Worm (Caenorhabditis elegans): ENCODE measurements around the gene F59E12.3.

The F59E12.3 gene

ce11 chrII:5593377-5593932, 44.7 kb upstream of the F59E12.3 start, which contains the start of gene cdc-14:
Gene cdc-14, minus strand, starts transcription at chrII:5593427.
- TF ChIP-seq T26A5.8 (tag; optimal IDR thresholded peaks at IDR 0.05) (no peak), somi-1 (GFP tag; optimal IDR thresholded peaks at IDR 0.05) (peak; percentile 57), snpc-1.3 (tag; optimal IDR thresholded peaks at IDR 0.05; ENCODE audit: insufficient read depth) (no peak), cebp-1 (GFP tag; IDR thresholded peaks at IDR 0.05) (no peak), cebp-1 (tag; optimal IDR thresholded peaks at IDR 0.05) (peak; percentile 76), egrh-3 (GFP tag; IDR thresholded peaks at IDR 0.05) (no peak), aptf-2 (GFP tag; conservative IDR thresholded peaks at IDR 0.05) (no peak), akir-1 (GFP tag; optimal IDR thresholded peaks at IDR 0.05) (peak; percentile 34), attf-6 (GFP tag; IDR thresholded peaks at IDR 0.05) (no peak), ceh-27 (GFP tag; optimal IDR thresholded peaks at IDR 0.05) (peak; percentile 46), chd-7 (tag; optimal IDR thresholded peaks at IDR 0.05) (peak; percentile 11), nfya-2 (GFP tag; IDR thresholded peaks at IDR 0.05) (no peak), mcd-1 (GFP tag; IDR thresholded peaks at IDR 0.05) (peak; percentile 74), him-1 (tag; optimal IDR thresholded peaks at IDR 0.05) (no peak), lin-40 (tag; optimal IDR thresholded peaks at IDR 0.05) (peak; percentile 24), ztf-28 (GFP tag; IDR thresholded peaks at IDR 0.05) (no peak), hmg-1.2 (GFP tag; IDR thresholded peaks at IDR 0.05) (peak; percentile 65), zfh-2 (GFP tag; conservative IDR thresholded peaks at IDR 0.05) (peak; percentile 67; the same call in 1 of the 2 replicates), snpc-4 (GFP tag; optimal IDR thresholded peaks at IDR 0.05) (no peak), snpc-4 (tag; optimal IDR thresholded peaks at IDR 0.05) (peak in 3 of 4 experiments; percentile 38 to 67 (median 67)), B0261.1 (tag; optimal IDR thresholded peaks at IDR 0.05) (no peak), tbp1 (GFP tag; optimal IDR thresholded peaks at IDR 0.05) (no peak), hmg-20 (GFP tag; IDR thresholded peaks at IDR 0.05) (no peak), bed-1 (GFP tag; IDR thresholded peaks at IDR 0.05) (no peak), attf-5 (GFP tag; optimal IDR thresholded peaks at IDR 0.05) (peak; percentile 90), unc-62 (GFP tag; optimal IDR thresholded peaks at IDR 0.05) (no peak), D2030.7 (GFP tag; IDR thresholded peaks at IDR 0.05) (no peak), madf-8 (GFP tag; conservative IDR thresholded peaks at IDR 0.05) (no peak), ZK185.1 (tag; optimal IDR thresholded peaks at IDR 0.05; ENCODE audit: poor library complexity, severe bottlenecking) (peak; percentile 32), lin-54 (GFP tag; optimal IDR thresholded peaks at IDR 0.05) (peak; percentile 36), dox-1 (GFP tag; IDR thresholded peaks at IDR 0.05) (peak; percentile 70), K12H6.12 (tag; optimal IDR thresholded peaks at IDR 0.05) (peak; percentile 16), ztf-26 (tag; optimal IDR thresholded peaks at IDR 0.05) (peak; percentile 29), nhr-80 (tag; optimal IDR thresholded peaks at IDR 0.05) (peak; percentile 61), K11D2.4 (GFP tag; IDR thresholded peaks at IDR 0.05) (peak; percentile 50; the same call in 1 of the 2 replicates), zim-3 (tag; optimal IDR thresholded peaks at IDR 0.05) (no peak), ceh-100 (GFP tag; IDR thresholded peaks at IDR 0.05) (peak; percentile 52; the same call in 1 of the 2 replicates), athp-1 (tag; optimal IDR thresholded peaks at IDR 0.05) (no peak), lin-26 (GFP tag; IDR thresholded peaks at IDR 0.05) (no peak)

ce11 chrII:5594210-5594764, 43.9 kb upstream of the F59E12.3 start, which contains the start of gene ttc-4:
Gene ttc-4, plus strand, starts transcription at chrII:5594714.
- TF ChIP-seq F23B12.7 (tag; optimal IDR thresholded peaks at IDR 0.05; ENCODE audit: insufficient read depth) (peak; percentile 30), dpl-1 (GFP tag; optimal IDR thresholded peaks at IDR 0.05) (peak; percentile 23), repo-1 (tag; optimal IDR thresholded peaks at IDR 0.05) (no peak), snpc-4 (GFP tag; optimal IDR thresholded peaks at IDR 0.05) (no peak), snpc-4 (tag; optimal IDR thresholded peaks at IDR 0.05) (peak in 1 of 4 experiments; percentile 64), attf-5 (GFP tag; optimal IDR thresholded peaks at IDR 0.05) (peak; percentile 80), K12H6.12 (tag; optimal IDR thresholded peaks at IDR 0.05) (peak; percentile 17), madf-8 (GFP tag; conservative IDR thresholded peaks at IDR 0.05) (no peak), mcd-1 (GFP tag; IDR thresholded peaks at IDR 0.05) (peak; percentile 74), athp-1 (tag; optimal IDR thresholded peaks at IDR 0.05) (no peak), lsl-1 (GFP tag; optimal IDR thresholded peaks at IDR 0.05) (peak; percentile 36), lin-26 (GFP tag; IDR thresholded peaks at IDR 0.05) (no peak), ztf-28 (GFP tag; IDR thresholded peaks at IDR 0.05) (0 out of 2 replicates have a peak, but pooled peaks have one; percentile 7), ceh-100 (GFP tag; IDR thresholded peaks at IDR 0.05) (peak; percentile 93), hsf-1 (GFP tag; IDR thresholded peaks at IDR 0.05) (no peak), lin-54 (GFP tag; optimal IDR thresholded peaks at IDR 0.05) (peak; percentile 49)

Measured in whole organism, young adult.